Fruit fly (Drosophila melanogaster) whole organism, embryonic: ENCODE data around the gene RpL37A.

Source experiments
- Bteb2 ChIP-seq: fragments of 200-800 bp; sonication (Bioruptor generic); optimal IDR thresholded peaks from 2 replicates; lab custom pipeline; 2016; ENCODE audit warnings: missing biosample characterization, missing genetic modification characterization
- CG10366 ChIP-seq: fragments of 200-800 bp; sonication (Bioruptor generic); IDR thresholded peaks from 2 replicates; pipeline ENCODE4 v1.3.6; 2022; ENCODE audit warnings: missing biosample characterization, missing genetic modification characterization
- CG12236 ChIP-seq: fragments of 200-800 bp; sonication (Bioruptor generic); optimal IDR thresholded peaks from 2 replicates; lab custom pipeline; 2016; ENCODE audit warnings: missing biosample characterization, missing genetic modification characterization
- CG13287 ChIP-seq: fragments of 200-800 bp; sonication (Bioruptor generic); IDR thresholded peaks from 2 replicates; pipeline ENCODE4 v1.3.6; 2022; ENCODE audit warnings: missing biosample characterization, missing genetic modification characterization; ENCODE audit not compliant: partially characterized antibody
- CG14014 ChIP-seq: fragments of 200-800 bp; sonication (Bioruptor generic); IDR thresholded peaks from 2 replicates; pipeline ENCODE4 v1.3.6; 2022; ENCODE audit warnings: missing biosample characterization, missing genetic modification characterization
- CG14860 ChIP-seq: fragments of 200-800 bp; sonication (Bioruptor generic); IDR thresholded peaks from 3 replicates; pipeline ENCODE4 v1.3.6; 2022; ENCODE audit warnings: missing biosample characterization, missing genetic modification characterization; ENCODE audit not compliant: partially characterized antibody
- CG1832 ChIP-seq: fragments of 200-800 bp; sonication (Bioruptor generic); optimal IDR thresholded peaks from 2 replicates; lab custom pipeline; 2017; ENCODE audit warnings: missing biosample characterization, mild to moderate bottlenecking, missing genetic modification characterization, inconsistent platforms
- CG3163 ChIP-seq: fragments of 200-800 bp; sonication (Bioruptor generic); optimal IDR thresholded peaks from 3 replicates; lab custom pipeline; 2016; ENCODE audit warnings: missing biosample characterization, missing genetic modification characterization
- CG7271 ChIP-seq: fragments of 200-800 bp; sonication (Bioruptor generic); optimal IDR thresholded peaks from 2 replicates; lab custom pipeline; 2018; ENCODE audit warnings: missing biosample characterization, mild to moderate bottlenecking, missing genetic modification characterization, moderate library complexity
- CG7556 ChIP-seq: fragments of 200-800 bp; sonication (Bioruptor generic); optimal IDR thresholded peaks from 2 replicates; lab custom pipeline; 2017; ENCODE audit warnings: missing biosample characterization, mild to moderate bottlenecking, missing genetic modification characterization
- CG8388 ChIP-seq: fragments of 200-800 bp; sonication (Bioruptor generic); optimal IDR thresholded peaks from 2 replicates; lab custom pipeline; 2019; ENCODE audit warnings: missing biosample characterization, mild to moderate bottlenecking, missing genetic modification characterization, moderate library complexity
- CG8924 ChIP-seq: fragments of 200-800 bp; optimal IDR thresholded peaks from 3 replicates; lab custom pipeline; 2019; ENCODE audit warnings: missing biosample characterization, mild to moderate bottlenecking, missing genetic modification characterization, moderate library complexity
- CG9817 ChIP-seq: fragments of 200-800 bp; sonication (Bioruptor generic); optimal IDR thresholded peaks from 2 replicates; lab custom pipeline; 2018; ENCODE audit warnings: missing biosample characterization, mild to moderate bottlenecking, missing genetic modification characterization, moderate library complexity
- CG9876 ChIP-seq: fragments of 200-800 bp; sonication (Bioruptor generic); optimal IDR thresholded peaks from 2 replicates; lab custom pipeline; 2016; ENCODE audit warnings: missing biosample characterization, missing genetic modification characterization
- D19B ChIP-seq: fragments of 200-800 bp; sonication (Bioruptor generic); optimal IDR thresholded peaks from 2 replicates; lab custom pipeline; 2017; ENCODE audit warnings: missing biosample characterization, mild to moderate bottlenecking, missing genetic modification characterization
- Dad ChIP-seq: fragments of 200-800 bp; sonication (Bioruptor generic); optimal IDR thresholded peaks from 3 replicates; lab custom pipeline; 2016; ENCODE audit warnings: missing biosample characterization, missing genetic modification characterization
- Dek ChIP-seq: fragments of 200-800 bp; sonication (Bioruptor generic); optimal IDR thresholded peaks from 3 replicates; lab custom pipeline; 2019; ENCODE audit warnings: missing biosample characterization, mild to moderate bottlenecking, missing genetic modification characterization, moderate library complexity
- Dip2 ChIP-seq: fragments of 200-800 bp; sonication (Bioruptor generic); IDR thresholded peaks from 2 replicates; pipeline ENCODE4 v1.3.6; 2022; ENCODE audit warnings: missing biosample characterization, missing genetic modification characterization
- Dip3 ChIP-seq: fragments of 200-800 bp; sonication (Bioruptor generic); optimal IDR thresholded peaks from 3 replicates; lab custom pipeline; 2016; ENCODE audit warnings: missing biosample characterization, missing genetic modification characterization
- Drgx ChIP-seq: fragments of 200-800 bp; sonication (Bioruptor generic); IDR thresholded peaks from 2 replicates; pipeline ENCODE4 v1.3.6; 2022; ENCODE audit warnings: missing biosample characterization, missing genetic modification characterization
- HLH54F ChIP-seq: fragments of 200-800 bp; sonication (Bioruptor generic); optimal IDR thresholded peaks from 3 replicates; lab custom pipeline; 2016; ENCODE audit warnings: missing biosample characterization, missing genetic modification characterization
- HmgD ChIP-seq: fragments of 200-800 bp; sonication (Bioruptor generic); optimal IDR thresholded peaks from 3 replicates; lab custom pipeline; 2016; ENCODE audit warnings: missing biosample characterization, missing genetic modification characterization
- Lim3 ChIP-seq: fragments of 200-800 bp; sonication (Bioruptor generic); IDR thresholded peaks from 2 replicates; pipeline ENCODE4 v1.3.6; 2022; ENCODE audit warnings: missing biosample characterization, missing genetic modification characterization
- NFAT ChIP-seq: fragments of 200-800 bp; sonication (Bioruptor generic); IDR thresholded peaks from 2 replicates; pipeline ENCODE4 v1.3.6; 2022; ENCODE audit warnings: missing biosample characterization, missing genetic modification characterization
- Oli ChIP-seq: fragments of 200-800 bp; sonication (Bioruptor generic); optimal IDR thresholded peaks from 2 replicates; lab custom pipeline; 2018; ENCODE audit warnings: missing biosample characterization, mild to moderate bottlenecking, missing genetic modification characterization, moderate library complexity
- Ptx1 ChIP-seq: fragments of 200-800 bp; sonication (Bioruptor generic); IDR thresholded peaks from 2 replicates; pipeline ENCODE4 v1.3.6; 2022; ENCODE audit warnings: missing biosample characterization, missing genetic modification characterization
- Rfx ChIP-seq: fragments of 200-800 bp; sonication (Bioruptor generic); IDR thresholded peaks from 2 replicates; pipeline ENCODE4 v1.3.6; 2022; ENCODE audit warnings: missing biosample characterization, missing genetic modification characterization
- Sox102F ChIP-seq: fragments of 200-800 bp; sonication (Bioruptor generic); optimal IDR thresholded peaks from 2 replicates; lab custom pipeline; 2018; ENCODE audit warnings: missing biosample characterization, mild to moderate bottlenecking, missing genetic modification characterization, moderate library complexity
- ase ChIP-seq: fragments of 200-800 bp; sonication (Bioruptor generic); IDR thresholded peaks from 3 replicates; pipeline ENCODE4 v1.3.6; 2022; ENCODE audit warnings: missing biosample characterization, missing genetic modification characterization
- crp ChIP-seq, 2 experiments: fragments of 200-800 bp; sonication (Bioruptor generic); optimal IDR thresholded peaks; 2 replicates in 1 of 2; 3 replicates in 1 of 2; lab custom pipeline; 2017; ENCODE audit warnings: missing biosample characterization in 2 of 2, missing genetic modification characterization in 2 of 2, mild to moderate bottlenecking in 1 of 2, moderate library complexity in 1 of 2
- emc ChIP-seq: fragments of 200-800 bp; sonication (Bioruptor generic); optimal IDR thresholded peaks from 2 replicates; lab custom pipeline; 2016; ENCODE audit warnings: missing biosample characterization, missing genetic modification characterization
- fd64A ChIP-seq: fragments of 200-800 bp; sonication (Bioruptor generic); optimal IDR thresholded peaks from 3 replicates; lab custom pipeline; 2018; ENCODE audit warnings: missing biosample characterization, mild to moderate bottlenecking, missing genetic modification characterization
- hb ChIP-seq: fragments of 200-800 bp; sonication (Bioruptor generic); IDR thresholded peaks from 3 replicates; pipeline ENCODE4 v1.3.6; 2022; ENCODE audit warnings: missing biosample characterization, missing genetic modification characterization; ENCODE audit not compliant: partially characterized antibody
- ind ChIP-seq: fragments of 200-800 bp; sonication (Bioruptor generic); optimal IDR thresholded peaks from 3 replicates; lab custom pipeline; 2016; ENCODE audit warnings: missing biosample characterization, missing genetic modification characterization
- insv ChIP-seq, 2 experiments: fragments of 200-800 bp; sonication (Bioruptor generic); optimal IDR thresholded peaks; 3 replicates each; lab custom pipeline; 2016 to 2018; ENCODE audit warnings: missing biosample characterization in 2 of 2, missing genetic modification characterization in 2 of 2
- lab ChIP-seq: fragments of 200-800 bp; sonication (Bioruptor generic); optimal IDR thresholded peaks from 3 replicates; lab custom pipeline; 2017; ENCODE audit warnings: missing biosample characterization, missing genetic modification characterization, mild to moderate bottlenecking, moderate library complexity, missing genetic modification reagents
- lilli ChIP-seq: fragments of 200-800 bp; sonication (Bioruptor generic); optimal IDR thresholded peaks from 3 replicates; lab custom pipeline; 2016; ENCODE audit warnings: missing biosample characterization, missing genetic modification characterization
- nom ChIP-seq: fragments of 200-800 bp; sonication (Bioruptor generic); optimal IDR thresholded peaks from 2 replicates; lab custom pipeline; 2017; ENCODE audit warnings: missing biosample characterization, missing genetic modification characterization, mild to moderate bottlenecking, moderate library complexity, missing genetic modification reagents
- pros ChIP-seq: fragments of 200-800 bp; sonication (Bioruptor generic); optimal IDR thresholded peaks from 3 replicates; lab custom pipeline; 2019; ENCODE audit warnings: missing biosample characterization, mild to moderate bottlenecking, missing genetic modification characterization, moderate library complexity
- ranshi ChIP-seq: fragments of 200-800 bp; sonication (Bioruptor generic); IDR thresholded peaks from 2 replicates; pipeline ENCODE4 v1.3.6; 2022; ENCODE audit warnings: missing biosample characterization, missing genetic modification characterization
- repo ChIP-seq: fragments of 200-800 bp; sonication (Bioruptor generic); optimal IDR thresholded peaks from 2 replicates; lab custom pipeline; 2016; ENCODE audit warnings: missing biosample characterization, missing genetic modification characterization
- slbo ChIP-seq: fragments of 200-800 bp; sonication (Bioruptor generic); IDR thresholded peaks from 2 replicates; pipeline ENCODE4 v1.3.6; 2022; ENCODE audit warnings: missing biosample characterization, missing genetic modification characterization
- sna ChIP-seq: fragments of 200-800 bp; sonication (Bioruptor generic); IDR thresholded peaks from 2 replicates; pipeline ENCODE4 v1.3.6; 2022; ENCODE audit warnings: missing biosample characterization, missing genetic modification characterization; ENCODE audit not compliant: partially characterized antibody
- sug ChIP-seq: fragments of 200-800 bp; optimal IDR thresholded peaks from 2 replicates; lab custom pipeline; 2019; ENCODE audit warnings: missing biosample characterization, mild to moderate bottlenecking, missing genetic modification characterization, moderate library complexity
- tll ChIP-seq, 2 experiments: fragments of 200-800 bp in 1 of 2; fragments of >200 bp in 1 of 2; sonication (Bioruptor generic) in 1 of 2; optimal IDR thresholded peaks; 2 replicates each; lab custom pipeline; 2017 to 2019; ENCODE audit warnings: missing biosample characterization in 2 of 2, missing genetic modification characterization in 2 of 2, mild to moderate bottlenecking in 1 of 2, moderate library complexity in 1 of 2

The RpL37A gene

dm6 chr2L:5088649-5089270, 18.0 kb downstream of the RpL37A start (continued):
- TF ChIP-seq CG14860 (GFP tag; lab: Robert Waterston, UW) (peak; percentile 71), ranshi (no peak), D19B (GFP tag; lab: Kevin White, UChicago) (peak; percentile 26), CG7556 (GFP tag; lab: Kevin White, UChicago) (no peak), nom (GFP tag; lab: Kevin White, UChicago) (no peak)

- TF ChIP-seq pros (GFP tag; lab: Kevin White, UChicago): no peak
- no peak for TF ChIP-seq ase (GFP tag; lab: Robert Waterston, UW)
- TF ChIP-seq fd64A (GFP tag; lab: Kevin White, UChicago): no peak
- TF ChIP-seq CG8924 (tag; lab: Kevin White, UChicago): no peak
- no peak for TF ChIP-seq Dip2 (GFP tag; lab: Robert Waterston, UW)
- TF ChIP-seq sna (GFP tag; lab: Robert Waterston, UW): no peak
- TF ChIP-seq CG13287 (GFP tag; lab: Robert Waterston, UW): no peak
- no peak for TF ChIP-seq Oli
- TF ChIP-seq repo: no peak
- no peak for TF ChIP-seq Sox102F (GFP tag; lab: Kevin White, UChicago)
- TF ChIP-seq CG8388 (GFP tag; lab: Kevin White, UChicago): no peak
- no peak for TF ChIP-seq HLH54F
- no peak for TF ChIP-seq crp (GFP tag; optimal IDR thresholded peaks at IDR 0.05; lab: Kevin White, UChicago)
- TF ChIP-seq CG9817 (tag; lab: Kevin White, UChicago): no peak
Measured at dm6 chr2L:5089642-5090041, 18.9 kb downstream of the RpL37A start.

dm6 chr2L:5090352-5090751, 19.6 kb downstream of the RpL37A start:
- TF ChIP-seq Lim3 (GFP tag; lab: Robert Waterston, UW) (no peak), Dad (no peak), Drgx (GFP tag; lab: Robert Waterston, UW) (peak; percentile 44; the same call in 1 of the 2 replicates), CG10366 (GFP tag; lab: Robert Waterston, UW) (peak; percentile 7; the same call in 1 of the 2 replicates)
- TF ChIP-seq, all 482 proteins: peak for 2

- TF ChIP-seq sug (tag; lab: Kevin White, UChicago): peak; percentile 27
- peak; percentile 21; the same call in 1 of the 2 replicates for TF ChIP-seq Rfx
- TF ChIP-seq Ptx1 (GFP tag; lab: Robert Waterston, UW): peak; percentile 21; the same call in 1 of the 2 replicates
- peak; percentile 19 for TF ChIP-seq Dip3 (GFP tag; lab: Kevin White, UChicago)
- TF ChIP-seq tll (GFP tag; optimal IDR thresholded peaks at IDR 0.05; lab: Kevin White, UChicago): no peak
- TF ChIP-seq CG7271 (tag; lab: Kevin White, UChicago): no peak
- TF ChIP-seq lilli (GFP tag; lab: Kevin White, UChicago): peak; percentile 22
- no peak for TF ChIP-seq hb (GFP tag; lab: Robert Waterston, UW)
- TF ChIP-seq emc (GFP tag; lab: Kevin White, UChicago): no peak
- TF ChIP-seq CG3163 (GFP tag; lab: Kevin White, UChicago): no peak
- TF ChIP-seq HmgD (GFP tag; lab: Kevin White, UChicago): no peak
- TF ChIP-seq NFAT (GFP tag; lab: Robert Waterston, UW): peak; percentile 44; the same call in 1 of the 2 replicates
- no peak for TF ChIP-seq lab
- TF ChIP-seq CG1832: no peak
- no peak for TF ChIP-seq ind (GFP tag; lab: Kevin White, UChicago)
- no peak for TF ChIP-seq CG9876 (GFP tag; lab: Kevin White, UChicago)
- TF ChIP-seq insv (GFP tag; optimal IDR thresholded peaks at IDR 0.05; lab: Kevin White, UChicago): no peak
- peak; percentile 17; the same call in 1 of the 2 replicates for TF ChIP-seq slbo
- TF ChIP-seq Dek (tag; lab: Kevin White, UChicago): peak; percentile 4
- TF ChIP-seq CG12236 (GFP tag; lab: Kevin White, UChicago): no peak
- 0 out of 2 replicates have a peak, but pooled peaks have one; percentile 17 for TF ChIP-seq CG14014 (GFP tag; lab: Robert Waterston, UW)
- TF ChIP-seq Bteb2 (GFP tag; lab: Kevin White, UChicago): no peak
Measured at dm6 chr2L:5092145-5092544, 21.4 kb downstream of the RpL37A start.
